Worm (Caenorhabditis elegans): Measurements from ENCODE around the gene F59A6.12.

DNA sequence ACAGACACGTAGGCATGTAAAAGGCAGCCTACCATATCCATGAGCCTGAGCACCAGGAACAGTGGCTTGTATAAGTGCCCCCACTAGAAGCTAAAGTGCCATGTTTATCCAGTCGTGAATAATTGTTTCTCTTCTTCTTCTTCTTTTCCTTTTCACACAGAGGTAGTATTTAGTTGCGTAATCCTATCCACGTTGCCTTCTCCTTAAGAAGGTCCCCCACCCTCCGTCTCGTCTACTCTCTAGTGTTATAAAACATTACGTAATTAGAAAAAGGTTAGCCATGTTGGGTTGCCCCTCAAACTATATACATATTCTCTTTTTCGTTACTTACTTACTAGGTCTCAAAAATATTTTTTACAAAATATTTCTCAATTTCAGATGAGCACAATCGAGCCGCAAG is 25.2 kb downstream of the F59A6.12 start:
- no peak for TF ChIP-seq lin-39 (tag; optimal IDR thresholded peaks at IDR 0.05)
- no peak for TF ChIP-seq ama-1 (optimal IDR thresholded peaks at IDR 0.05)
- TF ChIP-seq C16A3.4 (tag; optimal IDR thresholded peaks at IDR 0.05), result no peak
- TF ChIP-seq lir-3 (tag; optimal IDR thresholded peaks at IDR 0.05; ENCODE audit: poor library complexity), result no peak
- TF ChIP-seq elt-3 (tag; optimal IDR thresholded peaks at IDR 0.05), result no peak
- no peak for TF ChIP-seq mep-1 (tag; optimal IDR thresholded peaks at IDR 0.05)

All from whole organism, L1 larva.